Worm (Caenorhabditis elegans): ENCODE measurements around the gene F38A1.8.

DNA sequence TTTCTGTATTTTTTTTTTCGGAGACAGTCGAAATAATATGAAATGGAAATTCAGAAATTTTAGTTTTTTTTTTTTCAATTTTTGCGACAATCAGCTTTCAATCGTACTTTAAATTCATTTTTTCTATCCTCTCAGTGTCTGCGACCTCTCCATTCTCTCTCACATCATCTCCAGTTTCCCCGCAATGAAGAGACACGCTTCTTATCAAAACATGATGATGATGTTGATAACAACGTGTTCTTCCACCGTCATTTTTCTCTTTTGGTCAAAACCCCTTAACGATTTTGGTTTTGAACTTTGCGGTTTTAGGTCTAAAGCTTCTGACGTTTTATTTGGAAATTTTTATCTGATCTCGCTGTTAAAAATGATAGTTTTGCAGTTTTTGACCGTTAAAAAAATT is 30.3 kb downstream of the F38A1.8 start:
- no peak for TF ChIP-seq mab-5 (tag; optimal IDR thresholded peaks at IDR 0.05)
- no peak for TF ChIP-seq nhr-12 (tag; optimal IDR thresholded peaks at IDR 0.05)

Measured in whole organism, mixed stage, embryonic.